Worm (Caenorhabditis elegans): ENCODE data around the gene B0035.18.

DNA sequence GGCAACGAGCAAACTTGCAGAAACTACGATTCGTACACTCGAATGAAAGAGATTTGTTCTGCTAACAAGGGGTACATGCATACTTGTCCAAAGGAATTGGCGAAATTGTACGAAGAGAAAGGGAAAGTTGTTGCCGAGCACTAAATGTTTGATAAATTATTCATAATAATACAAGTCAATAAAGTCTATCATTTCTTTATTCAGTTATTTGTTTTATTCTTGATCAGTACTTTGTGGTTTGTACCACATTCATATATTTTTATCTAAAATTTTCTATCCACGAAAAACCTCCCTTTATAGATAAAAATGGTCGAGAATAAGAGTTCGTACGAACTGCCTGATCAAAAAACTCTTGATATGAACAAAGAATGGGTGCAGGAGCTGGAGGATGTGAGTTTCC, 388 bp downstream of the B0035.18 start, which contains the start of gene edg-1:
- TF ChIP-seq ama-1 (optimal IDR thresholded peaks at IDR 0.05) (no peak), ceh-36 (tag; optimal IDR thresholded peaks at IDR 0.05) (no peak), ceh-13 (GFP tag; optimal IDR thresholded peaks at IDR 0.05) (no peak), hnd-1 (tag; optimal IDR thresholded peaks at IDR 0.05) (no peak), tra-4 (tag; optimal IDR thresholded peaks at IDR 0.05) (no peak), scrt-1 (GFP tag; IDR thresholded peaks at IDR 0.05) (no peak), hmg-4 (GFP tag; optimal IDR thresholded peaks at IDR 0.05) (no peak)
